Worm (Caenorhabditis elegans) whole organism, early embryonic: ENCODE data around the gene R53.4.

ENCODE experiments used
- F13C5.2 ChIP-seq: sonication (generic microtip); optimal IDR thresholded peaks from 2 replicates; lab custom pipeline; 2017; ENCODE audit warnings: mild to moderate bottlenecking, missing genetic modification characterization, inconsistent platforms, missing compliant biosample characterization
- aly-1 ChIP-seq: sonication (generic microtip); optimal IDR thresholded peaks from 2 replicates; lab custom pipeline; 2016; ENCODE audit warnings: missing genetic modification characterization, missing compliant biosample characterization
- ama-1 ChIP-seq: fragments of 150-350 bp; optimal IDR thresholded peaks from 2 replicates; lab custom pipeline; 2014
- ceh-13 ChIP-seq: fragments of 200-800 bp; sonication (Bioruptor generic); optimal IDR thresholded peaks from 2 replicates; lab custom pipeline; 2018; ENCODE audit warnings: mild to moderate bottlenecking, missing genetic modification characterization, missing compliant biosample characterization
- ceh-36 ChIP-seq: sonication (generic microtip); optimal IDR thresholded peaks from 2 replicates; lab custom pipeline; 2016; ENCODE audit warnings: missing genetic modification characterization, inconsistent platforms, missing compliant biosample characterization
- ets-7 ChIP-seq: sonication (generic microtip); optimal IDR thresholded peaks from 2 replicates; lab custom pipeline; 2016; ENCODE audit warnings: missing genotype, missing genetic modification characterization, missing compliant biosample characterization
- hmg-4 ChIP-seq: fragments of 200-800 bp; sonication (Bioruptor generic); optimal IDR thresholded peaks from 2 replicates; lab custom pipeline; 2018; ENCODE audit warnings: mild to moderate bottlenecking, missing genetic modification characterization, missing compliant biosample characterization
- pes-1 ChIP-seq: fragments of 200-800 bp; sonication (Bioruptor generic); IDR thresholded peaks from 2 replicates; pipeline ENCODE4 v1.3.6; 2022; ENCODE audit warnings: missing genetic modification reagents, missing genetic modification characterization, missing compliant biosample characterization
- sea-1 ChIP-seq: fragments of 200-800 bp; sonication (Bioruptor generic); conservative IDR thresholded peaks from 2 replicates; pipeline ENCODE4 v1.3.6; 2022; ENCODE audit warnings: missing genetic modification characterization, missing compliant biosample characterization
- tbx-11 ChIP-seq: fragments of 200-800 bp; sonication (Bioruptor generic); IDR thresholded peaks from 2 replicates; pipeline ENCODE4 v1.3.6; 2022; ENCODE audit warnings: missing genetic modification characterization, missing compliant biosample characterization
- tbx-37 ChIP-seq: fragments of 200-800 bp; sonication (Bioruptor generic); conservative IDR thresholded peaks from 2 replicates; pipeline ENCODE4 v1.3.6; 2022; ENCODE audit warnings: missing genetic modification reagents, missing genetic modification characterization, missing compliant biosample characterization

DNA sequence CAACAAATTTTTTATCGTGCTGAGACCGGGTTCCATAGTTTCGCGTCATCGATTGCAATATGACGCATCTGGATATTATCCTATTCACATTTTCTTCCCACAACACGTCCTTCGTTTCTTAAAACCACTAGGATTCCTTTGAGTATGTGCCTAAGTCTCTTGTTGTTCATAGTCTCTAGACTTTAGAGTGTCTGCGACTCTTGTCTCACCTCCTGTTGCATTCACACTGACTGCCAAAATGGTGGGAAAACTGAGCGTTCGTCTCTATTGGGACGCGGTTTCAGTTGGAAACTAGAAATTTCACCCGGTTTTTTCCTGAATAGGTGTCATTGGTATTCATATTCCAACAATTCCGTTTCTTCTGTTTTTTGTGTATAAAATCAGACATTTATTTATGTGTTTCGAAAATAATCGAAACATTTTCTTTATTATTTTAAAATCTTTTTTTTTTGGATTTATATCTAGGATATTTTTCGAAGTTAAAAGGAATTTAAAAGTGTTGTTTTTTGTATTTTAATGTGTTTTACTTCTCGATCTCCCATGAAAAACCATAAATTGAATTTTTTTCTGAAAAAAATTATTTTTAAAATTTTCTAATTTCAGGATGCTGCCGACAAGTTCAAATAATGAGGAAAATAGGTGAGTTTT is 46.1 kb downstream of the R53.4 start, which contains the start of gene C05C10.2:
- TF ChIP-seq ceh-13 (GFP tag; lab: Kevin White, UChicago): no peak
- TF ChIP-seq ama-1: no peak
- TF ChIP-seq hmg-4 (GFP tag; lab: Kevin White, UChicago): no peak
- TF ChIP-seq tbx-11 (GFP tag; lab: Robert Waterston, UW): no peak
- no peak for TF ChIP-seq ets-7
- TF ChIP-seq ceh-36 (tag; lab: Kevin White, UChicago): no peak
- no peak for TF ChIP-seq sea-1 (GFP tag; lab: Robert Waterston, UW)
- no peak for TF ChIP-seq aly-1 (tag; lab: Kevin White, UChicago)
- no peak for TF ChIP-seq tbx-37 (GFP tag; lab: Robert Waterston, UW)
- no peak for TF ChIP-seq F13C5.2 (tag; lab: Kevin White, UChicago)
- TF ChIP-seq pes-1: no peak
